Worm (Caenorhabditis elegans): Measurements from ENCODE around the gene K08H2.3.

The K08H2.3 gene

DNA sequence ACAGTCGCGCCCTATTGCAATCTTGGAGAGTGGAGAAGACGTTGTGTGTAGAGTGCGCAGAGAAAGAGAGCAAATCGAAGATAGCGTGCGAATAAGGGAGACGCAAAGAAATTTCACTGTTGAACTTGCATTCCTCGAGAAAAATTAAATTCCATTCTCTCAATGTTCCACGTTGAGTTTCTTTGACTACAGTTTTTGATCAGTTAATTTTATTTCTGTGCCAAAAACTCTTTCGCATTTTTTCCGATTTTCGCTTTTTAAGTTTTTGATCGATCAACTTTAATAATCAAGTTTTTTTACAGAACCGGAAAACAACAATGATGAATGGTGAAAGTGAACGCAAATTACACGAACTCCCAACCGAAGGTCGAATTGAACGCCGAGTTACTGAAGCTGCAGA is at the start of gene K08H2.3:
Gene K08H2.3 (plus strand): TSS at position 301 of the 400 bp plus-strand sequence.
- TF ChIP-seq nhr-102 (tag; optimal IDR thresholded peaks at IDR 0.05) (no peak), nhr-6 (tag; optimal IDR thresholded peaks at IDR 0.05) (no peak), attf-4 (tag; optimal IDR thresholded peaks at IDR 0.05) (no peak), R02D3.7 (tag; optimal IDR thresholded peaks at IDR 0.05) (no peak), aha-1 (tag) (no peak), nhr-42 (GFP tag; IDR thresholded peaks at IDR 0.05) (no peak)

DNA sequence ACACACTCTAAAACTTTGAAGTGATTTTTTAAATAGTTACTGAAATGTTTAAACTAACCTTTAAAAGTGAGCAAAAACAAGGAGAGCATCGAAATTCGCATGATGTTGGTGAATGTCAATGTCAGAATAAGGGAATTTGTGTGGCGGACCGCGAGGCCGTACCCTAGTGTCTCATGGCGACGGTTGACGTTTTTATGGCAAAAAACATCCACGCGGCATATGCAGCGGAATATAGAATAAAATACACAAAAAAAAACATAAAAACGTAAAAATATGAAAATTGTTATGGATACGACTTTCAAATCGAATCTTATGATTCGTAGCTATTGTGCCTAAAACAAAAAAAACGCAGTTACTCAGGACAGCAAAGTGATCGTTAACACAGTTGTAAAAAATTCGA is 47.3 kb upstream of the K08H2.3 start, which contains the start of gene cwp-5:
Gene cwp-5 (minus strand): TSS at position 101 of the 400 bp plus-strand sequence.
- TF ChIP-seq spr-3 (GFP tag; optimal IDR thresholded peaks at IDR 0.05) (no peak), Y5F2A.4 (GFP tag; optimal IDR thresholded peaks at IDR 0.05) (no peak), dmd-6 (GFP tag; IDR thresholded peaks at IDR 0.05) (no peak), nhr-77 (tag; optimal IDR thresholded peaks at IDR 0.05) (no peak), nhr-102 (tag; optimal IDR thresholded peaks at IDR 0.05) (no peak), cey-2 (tag; optimal IDR thresholded peaks at IDR 0.05; ENCODE audit: borderline replicate concordance, insufficient read depth) (no peak)

DNA sequence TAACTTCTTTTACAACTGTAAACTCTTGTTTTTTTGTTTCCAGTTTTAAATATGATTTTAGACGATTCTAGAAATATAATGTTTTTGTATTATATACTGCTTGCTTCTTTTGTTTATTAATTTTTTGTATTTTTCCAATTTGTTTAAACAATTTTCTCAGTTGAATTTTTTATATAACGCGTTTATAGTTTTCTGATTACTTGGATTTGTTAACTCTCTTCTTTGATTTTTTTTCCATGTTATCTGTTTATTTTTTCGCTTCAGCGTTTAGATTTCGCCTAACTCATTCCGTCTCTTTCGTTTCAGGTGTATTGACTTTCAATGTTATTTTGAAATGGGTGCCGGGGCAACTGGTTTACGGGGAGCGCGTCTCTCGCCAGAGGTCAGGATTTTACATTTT is 46.3 kb upstream of the K08H2.3 start, which contains the start of gene gpa-6:
Gene gpa-6 (plus strand): TSS at position 301 of the 400 bp plus-strand sequence.
- TF ChIP-seq ceh-44 (GFP tag; IDR thresholded peaks at IDR 0.05) (no peak), nhr-10 (tag; optimal IDR thresholded peaks at IDR 0.05) (no peak), nhr-6 (tag; optimal IDR thresholded peaks at IDR 0.05) (no peak), lim-7 (GFP tag; IDR thresholded peaks at IDR 0.05) (no peak), Y105C5A.15 (GFP tag; IDR thresholded peaks at IDR 0.05) (no peak), dpl-1 (GFP tag; optimal IDR thresholded peaks at IDR 0.05) (no peak), jun-1 (tag; optimal IDR thresholded peaks at IDR 0.05) (no peak), zip-2 (tag; optimal IDR thresholded peaks at IDR 0.05) (no peak), T20F7.1 (GFP tag; optimal IDR thresholded peaks at IDR 0.05) (no peak), lin-29 (GFP tag; IDR thresholded peaks at IDR 0.05) (no peak), Y75B8A.6 (GFP tag; IDR thresholded peaks at IDR 0.05) (no peak), nhr-11 (tag; optimal IDR thresholded peaks at IDR 0.05) (no peak), unc-39 (tag; optimal IDR thresholded peaks at IDR 0.05) (no peak), set-16 (GFP tag; IDR thresholded peaks at IDR 0.05) (no peak), daf-16 (GFP tag; optimal IDR thresholded peaks at IDR 0.05) (no peak), daf-16 (tag; optimal IDR thresholded peaks at IDR 0.05) (no peak), ama-1 (optimal IDR thresholded peaks at IDR 0.05) (no peak), pha-4 (GFP tag; IDR thresholded peaks at IDR 0.05) (no peak), pha-4 (tag; optimal IDR thresholded peaks at IDR 0.05) (no peak)

DNA sequence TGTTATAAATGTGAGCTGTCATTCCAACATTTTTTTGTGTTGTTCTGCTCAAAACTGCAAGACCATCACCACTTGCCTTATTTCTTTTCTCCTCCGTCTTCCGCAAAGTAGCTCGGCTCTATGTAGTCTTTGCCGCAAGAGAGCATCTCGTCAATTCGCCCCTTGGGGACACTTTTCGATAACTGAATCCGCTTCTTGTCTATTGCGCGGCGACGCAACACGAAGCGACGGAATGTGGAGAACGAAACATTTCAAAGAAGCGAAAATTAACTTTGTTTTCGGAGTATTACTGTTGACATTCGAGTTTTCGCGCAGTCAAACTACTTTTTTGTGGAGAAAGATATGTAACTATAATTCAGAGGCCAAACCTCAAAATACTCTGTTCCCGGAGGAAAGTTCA is 39.1 kb upstream of the K08H2.3 start:
- peak in 1 of 2 experiments; percentile 64 for TF ChIP-seq unc-62 (GFP tag; optimal IDR thresholded peaks at IDR 0.05 in 1 of 2)
- TF ChIP-seq unc-62 (tag; optimal IDR thresholded peaks at IDR 0.05), result no peak
- no peak for TF ChIP-seq snpc-4 (tag; optimal IDR thresholded peaks at IDR 0.05)

DNA sequence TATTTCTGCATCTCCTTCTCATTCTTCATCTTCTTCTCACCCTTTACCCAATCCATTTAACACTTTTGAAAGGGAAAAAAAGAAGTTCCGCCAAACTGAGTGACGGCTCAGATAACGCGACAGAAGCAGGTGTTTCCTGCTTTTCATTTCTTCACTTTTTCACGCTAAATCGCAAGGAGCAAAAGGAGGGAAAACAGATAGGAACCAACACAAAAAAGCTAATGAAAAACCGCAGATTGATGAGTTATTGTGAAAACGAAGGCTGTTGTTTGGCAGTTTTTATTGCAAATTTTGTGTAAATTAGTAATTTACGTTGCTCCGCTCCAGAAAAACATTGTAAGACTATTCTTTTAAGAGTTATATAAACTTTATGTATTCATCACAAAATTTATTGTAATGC is 36.9 kb upstream of the K08H2.3 start:
- no peak for TF ChIP-seq unc-130 (GFP tag; optimal IDR thresholded peaks at IDR 0.05)
- TF ChIP-seq spr-3 (GFP tag; optimal IDR thresholded peaks at IDR 0.05), result no peak
- no peak for TF ChIP-seq nhr-25 (tag; optimal IDR thresholded peaks at IDR 0.05; ENCODE audit: borderline replicate concordance, insufficient read depth)
- TF ChIP-seq unc-62 (GFP tag; optimal IDR thresholded peaks at IDR 0.05 in 1 of 2), result peak in 1 of 2 experiments; percentile 50
- TF ChIP-seq unc-62 (tag; optimal IDR thresholded peaks at IDR 0.05), result no peak
- TF ChIP-seq unc-39 (tag; optimal IDR thresholded peaks at IDR 0.05), result no peak
- TF ChIP-seq aha-1 (tag), result peak; percentile 57
- TF ChIP-seq ceh-62 (tag; optimal IDR thresholded peaks at IDR 0.05), result no peak
- TF ChIP-seq nhr-42 (GFP tag; IDR thresholded peaks at IDR 0.05), result no peak
- TF ChIP-seq php-3 (GFP tag; IDR thresholded peaks at IDR 0.05), result no peak
- TF ChIP-seq ceh-82 (tag; optimal IDR thresholded peaks at IDR 0.05), result no peak
- no peak for TF ChIP-seq tag-97 (GFP tag; IDR thresholded peaks at IDR 0.05)
- TF ChIP-seq Y48G9A.11 (GFP tag; IDR thresholded peaks at IDR 0.05), result no peak
- no peak for TF ChIP-seq set-16 (GFP tag; IDR thresholded peaks at IDR 0.05)
- no peak for TF ChIP-seq nhr-111 (GFP tag; optimal IDR thresholded peaks at IDR 0.05)
- TF ChIP-seq daf-16 (GFP tag; optimal IDR thresholded peaks at IDR 0.05), result peak in 1 of 2 experiments; percentile 24
- TF ChIP-seq daf-16 (tag; optimal IDR thresholded peaks at IDR 0.05), result no peak
